Worm (Caenorhabditis elegans): ENCODE data around the gene D2096.10.

DNA sequence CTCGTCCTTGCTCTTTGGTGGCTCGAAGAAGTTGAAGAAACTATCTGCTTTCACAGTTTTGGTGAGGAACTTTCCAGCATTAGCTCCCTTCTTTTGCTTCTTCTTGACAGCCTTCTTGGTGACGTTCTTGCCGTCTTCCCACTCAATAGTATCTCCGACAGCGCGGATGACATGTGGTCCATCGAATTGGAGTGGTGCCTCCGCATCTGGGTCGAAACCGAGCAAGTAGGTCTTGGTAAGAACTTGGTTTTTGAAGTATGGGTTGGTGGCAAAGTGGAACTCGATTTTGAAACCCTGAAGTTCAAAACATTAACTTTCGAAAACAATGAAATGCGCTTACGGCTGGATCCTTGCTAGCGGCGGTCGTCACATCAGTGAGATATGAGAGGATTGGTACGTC is 10.8 kb downstream of the D2096.10 start:
- TF ChIP-seq tab-1 (GFP tag; IDR thresholded peaks at IDR 0.05) (no peak), T22C8.4 (GFP tag; IDR thresholded peaks at IDR 0.05) (no peak), cog-1 (tag; optimal IDR thresholded peaks at IDR 0.05) (no peak), ztf-23 (GFP tag; IDR thresholded peaks at IDR 0.05) (no peak), flt-1 (GFP tag; IDR thresholded peaks at IDR 0.05) (no peak), klf-2 (GFP tag; conservative IDR thresholded peaks at IDR 0.05) (no peak), ref-1 (GFP tag; conservative IDR thresholded peaks at IDR 0.05) (no peak), med-1 (GFP tag; optimal IDR thresholded peaks at IDR 0.05; ENCODE audit: insufficient read depth) (no peak), ztf-29 (GFP tag; IDR thresholded peaks at IDR 0.05) (no peak)
